Worm (Caenorhabditis elegans) whole organism, young adult: ENCODE results near the gene F38E1.10.
A peak's percentile ranks its signal among the peaks of the same experiment; 100 is the strongest.

ENCODE experiments used
- B0019.2 ChIP-seq: fragments of 200-800 bp; sonication (Bioruptor generic); conservative IDR thresholded peaks from 2 replicates; pipeline ENCODE4 v1.3.6; 2022; ENCODE audit warnings: missing genetic modification reagents, missing genetic modification characterization, missing compliant biosample characterization
- F52B5.7 ChIP-seq: sonication (generic microtip); optimal IDR thresholded peaks from 2 replicates; lab custom pipeline; 2016; ENCODE audit warnings: mild to moderate bottlenecking, missing genetic modification characterization, missing compliant biosample characterization
- F55B11.4 ChIP-seq: sonication (generic microtip); optimal IDR thresholded peaks from 2 replicates; lab custom pipeline; 2016; ENCODE audit warnings: missing compliant biosample characterization, missing genetic modification characterization, borderline replicate concordance; ENCODE audit not compliant: insufficient read depth
- F57A8.1 ChIP-seq: fragments of 200-800 bp; sonication (Bioruptor generic); optimal IDR thresholded peaks from 2 replicates; lab custom pipeline; 2018; ENCODE audit warnings: mild to moderate bottlenecking, missing genetic modification characterization, moderate library complexity, missing compliant biosample characterization
- K12H6.12 ChIP-seq: fragments of 200-800 bp; sonication (Bioruptor generic); optimal IDR thresholded peaks from 2 replicates; lab custom pipeline; 2018; ENCODE audit warnings: mild to moderate bottlenecking, missing genetic modification characterization, missing compliant biosample characterization
- T26A5.8 ChIP-seq: sonication (generic microtip); optimal IDR thresholded peaks from 2 replicates; lab custom pipeline; 2016; ENCODE audit warnings: missing genetic modification characterization, missing compliant biosample characterization
- Y56A3A.18 ChIP-seq: fragments of 200-800 bp; sonication (Bioruptor generic); IDR thresholded peaks from 2 replicates; pipeline ENCODE4 v1.3.6; 2022; ENCODE audit warnings: missing genetic modification reagents, missing genetic modification characterization, missing compliant biosample characterization
- Y79H2A.3 ChIP-seq: fragments of 200-800 bp; sonication (Bioruptor generic); conservative IDR thresholded peaks from 2 replicates; pipeline ENCODE4 v1.3.6; 2022; ENCODE audit warnings: missing genetic modification reagents, missing genetic modification characterization, missing compliant biosample characterization
- ZK185.1 ChIP-seq: sonication (generic microtip); optimal IDR thresholded peaks from 2 replicates; lab custom pipeline; 2016; ENCODE audit warnings: mild to moderate bottlenecking, missing genetic modification characterization, missing compliant biosample characterization; ENCODE audit not compliant: poor library complexity, severe bottlenecking
- athp-1 ChIP-seq: sonication (generic microtip); optimal IDR thresholded peaks from 2 replicates; lab custom pipeline; 2017; ENCODE audit warnings: mild to moderate bottlenecking, missing genetic modification characterization, missing compliant biosample characterization
- attf-5 ChIP-seq: fragments of 200-800 bp; sonication (Bioruptor generic); optimal IDR thresholded peaks from 2 replicates; lab custom pipeline; 2018; ENCODE audit warnings: mild to moderate bottlenecking, missing genetic modification characterization, missing compliant biosample characterization
- attf-6 ChIP-seq: fragments of 200-800 bp; sonication (Bioruptor generic); IDR thresholded peaks from 2 replicates; pipeline ENCODE4 v1.3.6; 2022; ENCODE audit warnings: missing genetic modification reagents, missing genetic modification characterization, missing compliant biosample characterization
- ceh-58 ChIP-seq: fragments of 200-800 bp; sonication (Bioruptor generic); IDR thresholded peaks from 2 replicates; pipeline ENCODE4 v1.3.6; 2022; ENCODE audit warnings: missing genetic modification characterization, missing compliant biosample characterization
- die-1 ChIP-seq: sonication (generic microtip); optimal IDR thresholded peaks from 2 replicates; lab custom pipeline; 2016; ENCODE audit warnings: missing genotype, mild to moderate bottlenecking, missing genetic modification characterization, missing compliant biosample characterization
- dpff-1 ChIP-seq: sonication (generic microtip); optimal IDR thresholded peaks from 2 replicates; lab custom pipeline; 2017; ENCODE audit warnings: mild to moderate bottlenecking, missing genetic modification characterization, missing compliant biosample characterization
- dpl-1 ChIP-seq: fragments of 150-350 bp; optimal IDR thresholded peaks from 2 replicates; lab custom pipeline; 2014; ENCODE audit warnings: missing biosample characterization, missing genetic modification reagents, missing genetic modification characterization
- fkh-3 ChIP-seq: sonication (generic microtip); optimal IDR thresholded peaks from 2 replicates; lab custom pipeline; 2016; ENCODE audit warnings: mild to moderate bottlenecking, missing genetic modification characterization, missing compliant biosample characterization
- gei-17 ChIP-seq: fragments of 200-800 bp; sonication (Bioruptor generic); optimal IDR thresholded peaks from 2 replicates; lab custom pipeline; 2018; ENCODE audit warnings: mild to moderate bottlenecking, missing genetic modification characterization, missing compliant biosample characterization
- him-1 ChIP-seq: sonication (generic microtip); optimal IDR thresholded peaks from 2 replicates; lab custom pipeline; 2016; ENCODE audit warnings: missing genotype, missing genetic modification reagents, missing genetic modification characterization, missing compliant biosample characterization
- hrde-1 ChIP-seq: sonication (generic microtip); optimal IDR thresholded peaks from 2 replicates; lab custom pipeline; 2016; ENCODE audit warnings: missing genetic modification characterization, mild to moderate bottlenecking, missing compliant biosample characterization, moderate library complexity, missing genotype, missing genetic modification reagents, borderline replicate concordance
- lag-1 ChIP-seq: fragments of 200-800 bp; sonication (Bioruptor generic); IDR thresholded peaks from 2 replicates; pipeline ENCODE4 v1.3.6; 2022; ENCODE audit warnings: missing genetic modification reagents, missing genetic modification characterization, missing compliant biosample characterization
- lin-35 ChIP-seq, 3 experiments: fragments of 150-350 bp in 2 of 3; sonication (generic microtip) in 1 of 3; optimal IDR thresholded peaks; 2 replicates each; lab custom pipeline; 2014 to 2018; ENCODE audit warnings: missing biosample characterization in 3 of 3, missing genetic modification characterization in 3 of 3, missing genetic modification reagents in 3 of 3
- lin-40 ChIP-seq: sonication (generic microtip); optimal IDR thresholded peaks from 2 replicates; lab custom pipeline; 2016; ENCODE audit warnings: missing genetic modification characterization, mild to moderate bottlenecking, missing compliant biosample characterization, missing genotype, missing genetic modification reagents
- lin-54 ChIP-seq: fragments of 200-800 bp; sonication (Bioruptor generic); optimal IDR thresholded peaks from 2 replicates; lab custom pipeline; 2018; ENCODE audit warnings: mild to moderate bottlenecking, missing genetic modification characterization, missing compliant biosample characterization
- lir-1 ChIP-seq: fragments of 200-800 bp; sonication (Bioruptor generic); conservative IDR thresholded peaks from 2 replicates; pipeline ENCODE4 v1.3.6; 2022; ENCODE audit warnings: missing genetic modification reagents, missing genetic modification characterization, missing compliant biosample characterization
- madf-10 ChIP-seq: sonication (generic microtip); optimal IDR thresholded peaks from 2 replicates; lab custom pipeline; 2016; ENCODE audit warnings: mild to moderate bottlenecking, missing genetic modification characterization, missing compliant biosample characterization
- madf-8 ChIP-seq: fragments of 200-800 bp; sonication (Bioruptor generic); conservative IDR thresholded peaks from 2 replicates; pipeline ENCODE4 v1.3.6; 2022; ENCODE audit warnings: missing genetic modification reagents, missing genetic modification characterization, missing compliant biosample characterization
- mel-28 ChIP-seq: sonication (generic microtip); optimal IDR thresholded peaks from 2 replicates; lab custom pipeline; 2016; ENCODE audit warnings: borderline replicate concordance, mild to moderate bottlenecking, missing genetic modification characterization, missing compliant biosample characterization
- nfya-2 ChIP-seq: fragments of 200-800 bp; sonication (Bioruptor generic); IDR thresholded peaks from 2 replicates; pipeline ENCODE4 v1.3.6; 2022; ENCODE audit warnings: missing genetic modification reagents, missing genetic modification characterization, missing compliant biosample characterization
- nhr-120 ChIP-seq: fragments of 200-800 bp; sonication (Bioruptor generic); IDR thresholded peaks from 2 replicates; pipeline ENCODE4 v1.3.6; 2022; ENCODE audit warnings: missing genetic modification characterization, missing compliant biosample characterization
- nhr-179 ChIP-seq: sonication (generic microtip); optimal IDR thresholded peaks from 2 replicates; lab custom pipeline; 2016; ENCODE audit warnings: mild to moderate bottlenecking, missing genetic modification characterization, missing compliant biosample characterization
- nhr-27 ChIP-seq: fragments of 200-800 bp; sonication (Bioruptor generic); optimal IDR thresholded peaks from 2 replicates; lab custom pipeline; 2018; ENCODE audit warnings: mild to moderate bottlenecking, missing genetic modification characterization, moderate library complexity, missing compliant biosample characterization
- nhr-80 ChIP-seq: sonication (generic microtip); optimal IDR thresholded peaks from 2 replicates; lab custom pipeline; 2016; ENCODE audit warnings: missing genetic modification characterization, missing compliant biosample characterization
- rcor-1 ChIP-seq: fragments of 200-800 bp; sonication (Bioruptor generic); IDR thresholded peaks from 2 replicates; pipeline ENCODE4 v1.3.6; 2022; ENCODE audit warnings: missing genetic modification reagents, missing genetic modification characterization, missing compliant biosample characterization
- rec-8 ChIP-seq, 2 experiments: sonication (generic microtip); optimal IDR thresholded peaks; 2 replicates each; lab custom pipeline; 2016; ENCODE audit warnings: mild to moderate bottlenecking in 2 of 2, missing genetic modification characterization in 2 of 2, missing genetic modification reagents in 2 of 2, missing genotype in 2 of 2, missing biosample characterization in 1 of 2, missing compliant biosample characterization in 1 of 2, moderate library complexity in 1 of 2
- sea-2 ChIP-seq: fragments of 200-800 bp; sonication (Bioruptor generic); IDR thresholded peaks from 2 replicates; pipeline ENCODE4 v1.3.6; 2022; ENCODE audit warnings: missing genetic modification characterization, missing compliant biosample characterization
- snpc-1.3 ChIP-seq: sonication (generic microtip); optimal IDR thresholded peaks from 2 replicates; lab custom pipeline; 2017; ENCODE audit warnings: missing genetic modification characterization, mild to moderate bottlenecking, missing compliant biosample characterization, antibody characterized with exemption, moderate library complexity, missing genotype, missing genetic modification reagents; ENCODE audit not compliant: insufficient read depth
- somi-1 ChIP-seq: fragments of 200-800 bp; sonication (Bioruptor generic); optimal IDR thresholded peaks from 2 replicates; lab custom pipeline; 2018; ENCODE audit warnings: mild to moderate bottlenecking, missing genetic modification characterization, missing compliant biosample characterization
- sptf-2 ChIP-seq: fragments of 200-800 bp; sonication (Bioruptor generic); optimal IDR thresholded peaks from 2 replicates; lab custom pipeline; 2018; ENCODE audit warnings: mild to moderate bottlenecking, missing genetic modification characterization, missing compliant biosample characterization
- tlf-1 ChIP-seq: fragments of 200-800 bp; sonication (Bioruptor generic); optimal IDR thresholded peaks from 2 replicates; lab custom pipeline; 2018; ENCODE audit warnings: mild to moderate bottlenecking, missing genetic modification characterization, missing compliant biosample characterization
- unc-62 ChIP-seq: fragments of 150-350 bp; optimal IDR thresholded peaks from 2 replicates; lab custom pipeline; 2014; ENCODE audit warnings: missing biosample characterization, missing genetic modification reagents, missing genetic modification characterization
- zim-3 ChIP-seq: sonication (generic microtip); optimal IDR thresholded peaks from 2 replicates; lab custom pipeline; 2017; ENCODE audit warnings: mild to moderate bottlenecking, missing genetic modification characterization, moderate library complexity, missing compliant biosample characterization
- ztf-6 ChIP-seq: fragments of 200-800 bp; sonication (Bioruptor generic); IDR thresholded peaks from 2 replicates; pipeline ENCODE4 v1.3.6; 2022; ENCODE audit warnings: missing genetic modification reagents, missing genetic modification characterization, missing compliant biosample characterization

Gene F38E1.10

DNA sequence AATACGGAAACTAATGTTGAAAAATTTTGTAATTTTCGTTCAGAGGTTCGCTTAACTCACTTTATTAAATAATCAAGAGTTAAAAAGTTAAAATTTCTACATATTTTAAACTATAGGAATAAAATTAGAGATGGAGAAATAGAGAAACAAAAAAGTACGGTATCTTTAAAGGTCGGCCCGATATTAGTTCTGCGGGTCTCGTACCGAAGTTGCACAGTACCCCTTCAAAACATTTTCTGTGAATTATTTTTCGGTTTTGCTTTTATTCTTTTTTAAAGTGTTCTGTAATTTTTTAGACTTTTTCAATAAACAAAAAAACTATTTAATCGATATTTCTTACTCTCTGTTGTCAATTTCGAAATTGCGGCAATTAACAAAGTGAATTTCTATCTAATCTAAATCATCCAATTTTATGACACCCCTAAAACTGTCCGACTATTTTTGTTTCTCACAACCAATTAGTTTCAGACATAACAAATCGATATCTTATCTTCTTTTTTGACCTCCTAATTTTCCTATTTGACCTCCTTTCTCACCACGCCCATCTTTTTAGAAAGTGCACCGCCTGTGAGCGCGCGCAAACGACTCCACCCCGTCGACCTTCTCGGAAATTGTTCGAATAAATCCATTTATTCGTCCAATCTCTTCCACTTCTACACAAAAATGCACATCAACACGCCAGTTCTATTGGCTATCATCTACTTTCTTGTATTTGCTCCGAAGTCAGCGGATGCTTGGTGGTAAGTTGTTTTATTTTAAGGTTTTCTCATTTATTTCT is 19.7 kb downstream of the F38E1.10 start, which contains the start of gene mom-2 (continued):
- TF ChIP-seq madf-8, result peak; percentile 32

DNA sequence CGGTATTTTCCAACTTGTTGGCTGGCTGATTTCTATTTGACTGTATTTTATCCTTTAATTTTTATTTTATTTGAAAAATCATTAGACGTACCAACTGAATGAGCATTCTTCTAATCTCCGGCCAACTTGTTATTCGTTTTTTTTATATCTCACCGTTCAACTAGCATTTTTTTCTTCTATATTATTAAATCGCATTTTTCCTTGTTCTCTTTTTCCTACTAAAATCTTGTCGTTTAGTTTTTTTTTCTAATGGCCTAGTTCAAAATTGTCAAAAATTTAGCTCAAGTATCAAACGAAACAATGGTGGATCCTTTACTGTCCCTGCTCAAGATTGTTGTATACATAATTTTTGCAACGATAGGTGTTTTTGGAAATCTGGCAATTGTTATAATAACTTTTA is 23.9 kb downstream of the F38E1.10 start, which contains the start of gene srsx-22:
Gene srsx-22, plus strand, starts transcription at position 301 of the 400 bp plus-strand sequence.
- TF ChIP-seq athp-1 (tag; lab: Kevin White, UChicago) (no peak), nhr-80 (tag; lab: Kevin White, UChicago) (no peak), sea-2 (GFP tag; lab: Robert Waterston, UW) (no peak), F52B5.7 (tag; lab: Kevin White, UChicago) (no peak), nhr-120 (no peak), attf-6 (GFP tag; lab: Robert Waterston, UW) (no peak), nfya-2 (GFP tag; lab: Robert Waterston, UW) (no peak), lag-1 (no peak), rcor-1 (GFP tag; lab: Robert Waterston, UW) (no peak), lin-40 (tag; lab: Kevin White, UChicago) (no peak), Y56A3A.18 (GFP tag; lab: Robert Waterston, UW) (no peak), hrde-1 (tag; lab: Kevin White, UChicago) (no peak), K12H6.12 (no peak), somi-1 (no peak), snpc-1.3 (no peak), fkh-3 (tag; lab: Kevin White, UChicago) (no peak)

- TF ChIP-seq mel-28 (tag; lab: Kevin White, UChicago), result no peak
- no peak for TF ChIP-seq ZK185.1 (tag; lab: Kevin White, UChicago)
- no peak for TF ChIP-seq F55B11.4 (tag; lab: Kevin White, UChicago)
- TF ChIP-seq madf-10 (tag; lab: Kevin White, UChicago), result no peak
- TF ChIP-seq rec-8 (tag; optimal IDR thresholded peaks at IDR 0.05; lab: Kevin White, UChicago), result no peak
- TF ChIP-seq nhr-179 (tag; lab: Kevin White, UChicago), result no peak
- no peak for TF ChIP-seq ceh-58
- no peak for TF ChIP-seq F57A8.1
- TF ChIP-seq attf-5 (GFP tag; lab: Kevin White, UChicago), result no peak
- no peak for TF ChIP-seq attf-6 (GFP tag; lab: Robert Waterston, UW)
- TF ChIP-seq sptf-2 (GFP tag; lab: Kevin White, UChicago), result no peak
- TF ChIP-seq dpl-1 (GFP tag; lab: Kevin White, UChicago), result no peak
- no peak for TF ChIP-seq zim-3 (tag; lab: Kevin White, UChicago)
- no peak for TF ChIP-seq unc-62
- TF ChIP-seq ztf-6 (GFP tag; lab: Robert Waterston, UW), result no peak
- no peak for TF ChIP-seq T26A5.8 (tag; lab: Kevin White, UChicago)
- no peak for TF ChIP-seq nhr-27
Observed at ce11 chrV:8349950-8350349, 25.4 kb downstream of the F38E1.10 start.

DNA sequence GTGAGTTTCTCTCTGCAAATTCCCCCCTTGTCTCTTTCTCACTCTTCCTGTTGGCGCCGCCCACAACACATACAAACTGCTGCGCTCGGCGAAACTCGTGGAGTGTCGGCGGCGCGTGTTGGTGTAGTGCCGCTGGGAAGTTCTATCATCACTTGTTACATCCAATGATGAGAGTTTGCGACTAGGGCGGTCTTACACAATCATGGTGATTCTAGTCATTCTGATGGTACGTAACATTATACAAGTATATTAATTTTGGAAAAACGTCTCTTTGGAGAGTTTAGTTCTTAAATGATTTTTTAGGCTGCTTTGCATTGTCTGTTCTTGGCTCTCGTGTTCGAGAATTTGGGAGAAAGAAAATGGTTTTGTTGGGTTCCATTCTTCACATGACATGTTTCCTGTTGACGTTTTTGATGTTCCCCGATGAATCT is 26.3 kb downstream of the F38E1.10 start:
- TF ChIP-seq him-1 (tag; lab: Kevin White, UChicago) (peak; percentile 99), lag-1 (no peak), gei-17 (peak; percentile 65), Y79H2A.3 (GFP tag; lab: Robert Waterston, UW) (no peak), tlf-1 (peak; percentile 67), dpff-1 (tag; lab: Kevin White, UChicago) (no peak), madf-10 (tag; lab: Kevin White, UChicago) (peak; percentile 82), lir-1 (0 out of 2 replicates have a peak, but pooled peaks have one; percentile 10), B0019.2 (GFP tag; lab: Robert Waterston, UW) (0 out of 2 replicates have a peak, but pooled peaks have one; percentile 49), lin-54 (GFP tag; lab: Kevin White, UChicago) (peak; percentile 84), madf-8 (peak; percentile 66), die-1 (peak; percentile 55), lin-35 (GFP tag; optimal IDR thresholded peaks at IDR 0.05; lab: Kevin White, UChicago) (peak in 2 of 3 experiments; percentile 16 to 80)
